Worm (Caenorhabditis elegans): ENCODE results near the gene ugt-16.
A peak's percentile ranks its signal among the peaks of the same experiment; 100 is the strongest.

Gene ugt-16

DNA sequence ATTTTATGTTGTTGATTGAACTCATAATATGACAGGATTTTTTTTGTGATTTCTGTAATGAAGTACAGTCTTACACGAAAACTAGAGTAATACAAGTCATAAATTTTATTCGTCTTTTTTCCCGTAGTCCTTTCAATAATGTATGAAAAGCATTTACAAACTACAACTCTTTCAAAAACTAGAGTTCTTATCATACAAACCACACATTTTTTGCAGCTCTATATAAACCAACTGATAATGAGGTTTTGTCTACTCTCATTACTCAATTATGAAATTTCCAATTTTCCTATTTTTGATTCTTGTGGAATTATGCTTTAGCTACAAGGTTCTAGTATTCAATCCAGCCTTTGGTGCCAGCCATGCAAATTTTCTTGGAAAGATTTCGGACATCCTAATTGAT is at the start of gene ugt-16:
TSS of gene ugt-16 (plus strand) at position 248 of the 400 bp plus-strand sequence.
- TF ChIP-seq hmbx-1 (tag; optimal IDR thresholded peaks at IDR 0.05) (no peak), B0310.2 (tag; optimal IDR thresholded peaks at IDR 0.05) (no peak), ceh-13 (GFP tag; optimal IDR thresholded peaks at IDR 0.05) (no peak), ceh-36 (tag; optimal IDR thresholded peaks at IDR 0.05) (no peak), scrt-1 (GFP tag; IDR thresholded peaks at IDR 0.05) (no peak), tbx-37 (GFP tag; conservative IDR thresholded peaks at IDR 0.05) (no peak), ets-7 (tag; optimal IDR thresholded peaks at IDR 0.05) (no peak)

DNA sequence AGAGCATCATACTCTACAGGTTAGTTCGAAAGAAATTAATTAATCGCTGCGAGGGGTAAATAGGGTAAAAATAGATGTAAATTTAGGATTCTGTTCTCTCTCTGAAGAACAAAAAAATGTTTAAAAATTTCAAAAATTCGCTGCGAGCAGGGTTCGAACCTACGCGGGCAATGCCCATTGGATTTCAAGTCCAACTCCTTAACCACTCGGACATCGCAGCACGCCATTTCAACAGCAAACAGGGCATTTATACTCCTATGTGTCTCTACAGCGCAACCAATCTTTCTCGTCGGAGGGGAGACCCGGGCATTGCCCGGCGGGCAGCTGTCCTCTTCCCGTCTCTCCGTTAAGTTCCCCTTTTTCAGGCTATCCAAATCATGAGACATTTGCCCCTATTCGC is 44.6 kb upstream of the ugt-16 start:
- TF ChIP-seq sea-1 (GFP tag; conservative IDR thresholded peaks at IDR 0.05) (peak; percentile 98), B0310.2 (tag; optimal IDR thresholded peaks at IDR 0.05) (peak; percentile 90), hmbx-1 (tag; optimal IDR thresholded peaks at IDR 0.05) (peak; percentile 80), hnd-1 (tag; optimal IDR thresholded peaks at IDR 0.05) (peak; percentile 88), tra-4 (tag; optimal IDR thresholded peaks at IDR 0.05) (peak; percentile 74), F13C5.2 (tag; optimal IDR thresholded peaks at IDR 0.05) (peak; percentile 88), flt-1 (GFP tag; IDR thresholded peaks at IDR 0.05) (peak; percentile 97), ets-7 (tag; optimal IDR thresholded peaks at IDR 0.05) (peak; percentile 77), hmg-4 (GFP tag; optimal IDR thresholded peaks at IDR 0.05) (peak; percentile 94), ceh-36 (tag; optimal IDR thresholded peaks at IDR 0.05) (peak; percentile 93), tbx-11 (GFP tag; IDR thresholded peaks at IDR 0.05) (peak; percentile 95), scrt-1 (GFP tag; IDR thresholded peaks at IDR 0.05) (peak; percentile 98), ama-1 (optimal IDR thresholded peaks at IDR 0.05) (no peak), aly-1 (tag; optimal IDR thresholded peaks at IDR 0.05) (peak; percentile 90), pes-1 (GFP tag; IDR thresholded peaks at IDR 0.05) (peak; percentile 97), tbx-37 (GFP tag; conservative IDR thresholded peaks at IDR 0.05) (peak; percentile 94), ceh-13 (GFP tag; optimal IDR thresholded peaks at IDR 0.05) (peak; percentile 85)

DNA sequence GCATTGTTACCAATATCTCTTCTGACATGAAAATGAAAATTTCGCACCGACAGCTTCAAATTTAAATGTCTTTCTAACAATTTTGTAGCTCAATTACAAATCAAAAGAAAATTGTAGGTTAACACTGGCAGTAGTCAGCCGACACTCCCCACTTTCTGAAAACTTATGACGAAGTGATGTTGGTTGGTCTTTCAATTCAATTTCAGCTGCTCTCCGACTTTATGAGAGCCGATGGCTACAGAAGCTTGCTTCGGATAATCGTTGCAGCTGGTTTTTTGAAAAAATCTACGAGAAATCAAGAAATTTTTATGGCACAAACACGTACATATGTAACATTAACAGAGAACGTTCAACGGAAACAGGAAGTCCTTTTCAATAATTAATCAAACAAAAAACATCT is 40.0 kb upstream of the ugt-16 start, which contains the start of gene sre-20:
TSS of gene sre-20 (minus strand) at position 101 of the 400 bp plus-strand sequence.
- TF ChIP-seq aly-1 (tag; optimal IDR thresholded peaks at IDR 0.05): no peak
- TF ChIP-seq hmbx-1 (tag; optimal IDR thresholded peaks at IDR 0.05): no peak
- no peak for TF ChIP-seq scrt-1 (GFP tag; IDR thresholded peaks at IDR 0.05)
- no peak for TF ChIP-seq tbx-37 (GFP tag; conservative IDR thresholded peaks at IDR 0.05)
- TF ChIP-seq B0310.2 (tag; optimal IDR thresholded peaks at IDR 0.05): no peak
- TF ChIP-seq ets-7 (tag; optimal IDR thresholded peaks at IDR 0.05): no peak
- TF ChIP-seq F13C5.2 (tag; optimal IDR thresholded peaks at IDR 0.05): no peak
- TF ChIP-seq ceh-36 (tag; optimal IDR thresholded peaks at IDR 0.05): no peak
- TF ChIP-seq hmg-4 (GFP tag; optimal IDR thresholded peaks at IDR 0.05): no peak
- TF ChIP-seq tra-4 (tag; optimal IDR thresholded peaks at IDR 0.05): no peak
- TF ChIP-seq ceh-13 (GFP tag; optimal IDR thresholded peaks at IDR 0.05): no peak
- TF ChIP-seq pes-1 (GFP tag; IDR thresholded peaks at IDR 0.05): no peak
- no peak for TF ChIP-seq hnd-1 (tag; optimal IDR thresholded peaks at IDR 0.05)
- TF ChIP-seq ama-1 (optimal IDR thresholded peaks at IDR 0.05): no peak

DNA sequence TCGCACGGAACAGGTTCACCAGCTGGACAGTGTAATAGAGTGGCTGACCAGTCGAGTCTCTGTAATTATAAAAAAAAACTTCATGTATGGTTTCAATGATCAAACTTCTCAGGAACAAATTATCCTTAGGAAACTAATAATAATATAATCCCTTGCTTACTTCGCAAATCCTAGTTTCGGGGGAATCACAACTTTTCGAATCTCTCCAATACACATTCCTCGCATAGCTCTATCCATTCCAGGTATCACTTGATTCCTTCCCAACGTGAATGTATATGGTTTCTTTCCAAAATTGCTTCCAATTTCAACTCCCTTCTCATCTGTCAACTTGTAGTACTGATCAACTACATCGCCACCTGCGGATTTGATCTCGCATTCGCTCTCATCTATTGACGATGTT is 38.5 kb upstream of the ugt-16 start:
- TF ChIP-seq hmbx-1 (tag; optimal IDR thresholded peaks at IDR 0.05) (no peak), hmg-4 (GFP tag; optimal IDR thresholded peaks at IDR 0.05) (no peak), tbx-37 (GFP tag; conservative IDR thresholded peaks at IDR 0.05) (no peak), hnd-1 (tag; optimal IDR thresholded peaks at IDR 0.05) (no peak), ets-7 (tag; optimal IDR thresholded peaks at IDR 0.05) (no peak), F13C5.2 (tag; optimal IDR thresholded peaks at IDR 0.05) (no peak), B0310.2 (tag; optimal IDR thresholded peaks at IDR 0.05) (no peak), tra-4 (tag; optimal IDR thresholded peaks at IDR 0.05) (no peak), tbx-11 (GFP tag; IDR thresholded peaks at IDR 0.05) (no peak), sea-1 (GFP tag; conservative IDR thresholded peaks at IDR 0.05) (no peak), pes-1 (GFP tag; IDR thresholded peaks at IDR 0.05) (no peak), scrt-1 (GFP tag; IDR thresholded peaks at IDR 0.05) (no peak), ceh-13 (GFP tag; optimal IDR thresholded peaks at IDR 0.05) (no peak), flt-1 (GFP tag; IDR thresholded peaks at IDR 0.05) (no peak), ama-1 (optimal IDR thresholded peaks at IDR 0.05) (no peak), ceh-36 (tag; optimal IDR thresholded peaks at IDR 0.05) (no peak), aly-1 (tag; optimal IDR thresholded peaks at IDR 0.05) (no peak)

DNA sequence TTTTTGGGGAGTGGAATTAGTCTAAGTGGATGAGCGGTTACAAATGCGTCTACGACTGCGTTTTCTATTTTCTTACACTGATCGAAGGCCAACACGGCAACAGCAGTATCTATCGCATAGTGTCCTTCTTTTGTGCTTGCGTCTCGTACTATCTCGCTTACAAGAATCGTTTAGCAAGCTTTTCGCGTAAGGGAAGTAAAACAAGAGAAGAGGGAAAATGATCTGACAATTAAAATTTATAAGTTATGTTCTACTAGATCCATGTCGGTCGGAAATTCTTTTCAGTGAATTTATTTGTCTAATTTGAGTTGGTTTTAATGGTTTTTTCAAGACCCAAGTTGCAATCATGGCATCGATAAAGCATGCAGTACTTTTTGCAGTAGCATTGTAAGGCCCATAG is 37.8 kb upstream of the ugt-16 start, which contains the start of gene fkb-4:
TSS of gene fkb-4 (minus strand) at position 101 of the 400 bp plus-strand sequence.
- no peak for TF ChIP-seq hmg-4 (GFP tag; optimal IDR thresholded peaks at IDR 0.05)
- no peak for TF ChIP-seq tbx-11 (GFP tag; IDR thresholded peaks at IDR 0.05)
- no peak for TF ChIP-seq hmbx-1 (tag; optimal IDR thresholded peaks at IDR 0.05)
- TF ChIP-seq aly-1 (tag; optimal IDR thresholded peaks at IDR 0.05): no peak
- no peak for TF ChIP-seq B0310.2 (tag; optimal IDR thresholded peaks at IDR 0.05)
- no peak for TF ChIP-seq ama-1 (optimal IDR thresholded peaks at IDR 0.05)
- no peak for TF ChIP-seq ets-7 (tag; optimal IDR thresholded peaks at IDR 0.05)
- TF ChIP-seq ceh-36 (tag; optimal IDR thresholded peaks at IDR 0.05): no peak
- no peak for TF ChIP-seq hnd-1 (tag; optimal IDR thresholded peaks at IDR 0.05)
- no peak for TF ChIP-seq ceh-13 (GFP tag; optimal IDR thresholded peaks at IDR 0.05)

DNA sequence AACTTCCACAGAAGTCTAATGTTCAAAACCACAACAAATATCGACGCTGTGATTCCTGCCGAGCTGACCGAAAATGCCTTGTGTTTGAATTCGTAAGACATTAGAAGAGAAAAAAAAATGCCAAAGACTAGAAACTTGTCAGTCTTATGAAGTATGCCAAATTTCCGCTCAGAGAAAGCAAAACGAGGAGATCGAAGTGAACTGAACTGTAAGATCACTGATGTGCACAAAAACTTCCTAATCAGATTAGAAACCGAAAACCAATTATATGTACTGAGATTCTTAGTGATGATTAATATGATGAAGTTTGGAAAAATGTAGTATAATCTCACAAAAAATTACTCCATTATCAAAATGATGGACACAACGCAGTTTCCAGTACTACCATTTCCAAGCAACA is 36.4 kb upstream of the ugt-16 start, which contains the start of gene srbc-44:
TSS of gene srbc-44 (minus strand) at position 101 of the 400 bp plus-strand sequence.
- TF ChIP-seq sea-1 (GFP tag; conservative IDR thresholded peaks at IDR 0.05) (no peak), ceh-13 (GFP tag; optimal IDR thresholded peaks at IDR 0.05) (no peak), ceh-36 (tag; optimal IDR thresholded peaks at IDR 0.05) (no peak), ama-1 (optimal IDR thresholded peaks at IDR 0.05) (no peak), pes-1 (GFP tag; IDR thresholded peaks at IDR 0.05) (no peak), aly-1 (tag; optimal IDR thresholded peaks at IDR 0.05) (no peak), hmbx-1 (tag; optimal IDR thresholded peaks at IDR 0.05) (no peak), B0310.2 (tag; optimal IDR thresholded peaks at IDR 0.05) (no peak), scrt-1 (GFP tag; IDR thresholded peaks at IDR 0.05) (no peak), tbx-11 (GFP tag; IDR thresholded peaks at IDR 0.05) (no peak), tra-4 (tag; optimal IDR thresholded peaks at IDR 0.05) (no peak), F13C5.2 (tag; optimal IDR thresholded peaks at IDR 0.05) (no peak), ets-7 (tag; optimal IDR thresholded peaks at IDR 0.05) (no peak), flt-1 (GFP tag; IDR thresholded peaks at IDR 0.05) (no peak), hnd-1 (tag; optimal IDR thresholded peaks at IDR 0.05) (no peak), tbx-37 (GFP tag; conservative IDR thresholded peaks at IDR 0.05) (no peak)

DNA sequence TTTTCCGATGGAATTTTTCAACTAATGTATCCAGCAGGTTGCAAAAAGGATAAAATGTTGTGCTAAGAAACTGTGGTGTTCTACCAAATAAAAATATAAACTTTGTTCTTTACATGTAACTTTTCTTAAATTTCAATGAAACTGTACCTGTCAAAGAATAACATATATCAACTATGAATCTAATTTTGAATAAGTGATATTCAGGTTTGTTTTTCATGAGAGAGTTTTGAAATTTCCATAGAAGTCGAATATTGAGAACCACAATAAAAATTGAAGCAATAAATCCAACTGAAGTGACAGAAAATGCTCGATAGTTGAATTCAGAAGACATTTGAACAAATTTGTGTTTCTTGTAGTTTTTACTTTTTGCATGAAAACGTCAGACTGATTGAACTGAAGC is 34.6 kb upstream of the ugt-16 start, which contains the start of gene srbc-43:
TSS of gene srbc-43 (minus strand) at position 331 of the 400 bp plus-strand sequence.
- TF ChIP-seq pes-1 (GFP tag; IDR thresholded peaks at IDR 0.05) (no peak), ama-1 (optimal IDR thresholded peaks at IDR 0.05) (no peak), scrt-1 (GFP tag; IDR thresholded peaks at IDR 0.05) (no peak), ceh-13 (GFP tag; optimal IDR thresholded peaks at IDR 0.05) (no peak)
